Worm (Caenorhabditis elegans): Measurements from ENCODE around the gene T05G5.1.

- no peak for TF ChIP-seq him-1 (tag; optimal IDR thresholded peaks at IDR 0.05)
- no peak for TF ChIP-seq dao-5 (tag; optimal IDR thresholded peaks at IDR 0.05)
- no peak for TF ChIP-seq W03F9.2 (tag; optimal IDR thresholded peaks at IDR 0.05)
Observed at ce11 chrIII:9711163-9711562, 32.0 kb downstream of the T05G5.1 start.
